Worm (Caenorhabditis elegans) whole organism, L1 larva: ENCODE measurements around the gene abhd-3.1.

Experiments used
- ama-1 ChIP-seq: fragments of 150-350 bp; optimal IDR thresholded peaks from 2 replicates; lab custom pipeline; 2014
- egl-13 ChIP-seq: sonication (generic microtip); optimal IDR thresholded peaks from 2 replicates; lab custom pipeline; 2016; ENCODE audit warnings: missing genotype, missing genetic modification reagents, missing genetic modification characterization, missing compliant biosample characterization
- egl-27 ChIP-seq, 2 experiments: fragments of 150-350 bp in 1 of 2; sonication (generic microtip); optimal IDR thresholded peaks; 3 replicates each; lab custom pipeline; 2017 to 2018; ENCODE audit warnings: missing biosample characterization in 2 of 2, missing genetic modification characterization in 2 of 2, missing genetic modification reagents in 2 of 2
- lir-3 ChIP-seq: sonication (generic microtip); optimal IDR thresholded peaks from 2 replicates; lab custom pipeline; 2016; ENCODE audit warnings: mild to moderate bottlenecking, missing genetic modification characterization, moderate library complexity, missing compliant biosample characterization; ENCODE audit not compliant: poor library complexity
- snpc-4 ChIP-seq: fragments of 150-350 bp; optimal IDR thresholded peaks from 2 replicates; lab custom pipeline; 2014; ENCODE audit warnings: missing biosample characterization, missing genetic modification characterization
- zag-1 ChIP-seq: fragments of 150-350 bp; optimal IDR thresholded peaks from 2 replicates; lab custom pipeline; 2014; ENCODE audit warnings: missing biosample characterization, missing genetic modification characterization

ce11 chrV:19915973-19916605, 39.2 kb upstream of the abhd-3.1 start, which contains the start of the genes chk-2 and Y60A3A.19:
- TF ChIP-seq snpc-4 (tag; lab: Kevin White, UChicago), result no peak
- no peak for TF ChIP-seq zag-1 (tag; lab: Kevin White, UChicago)
- no peak for TF ChIP-seq egl-27 (tag; optimal IDR thresholded peaks at IDR 0.05; lab: Kevin White, UChicago)
- TF ChIP-seq egl-13 (tag; lab: Kevin White, UChicago), result no peak
- no peak for TF ChIP-seq lir-3 (tag; lab: Kevin White, UChicago)
- no peak for TF ChIP-seq ama-1 (lab: Kevin White, UChicago)
